Fruit fly (Drosophila melanogaster) whole organism, embryonic: ENCODE data around the gene PDCD-5.

ENCODE experiments used
- Ada2b ChIP-seq: fragments of 200-800 bp; sonication (Bioruptor generic); IDR thresholded peaks from 2 replicates; pipeline ENCODE4 v1.3.6; 2022; ENCODE audit warnings: missing biosample characterization, missing genetic modification characterization
- Awh ChIP-seq: fragments of 200-800 bp; sonication (Bioruptor generic); IDR thresholded peaks from 2 replicates; pipeline ENCODE4, ENCODE4 v1.3.6; 2022; ENCODE audit warnings: missing biosample characterization, missing genetic modification characterization
- C15 ChIP-seq: fragments of 200-800 bp; sonication (Bioruptor generic); IDR thresholded peaks from 3 replicates; pipeline ENCODE4 v1.3.6; 2022; ENCODE audit warnings: missing biosample characterization, missing genetic modification characterization
- CG10565 ChIP-seq: fragments of 200-800 bp; sonication (Bioruptor generic); optimal IDR thresholded peaks from 3 replicates; lab custom pipeline; 2016; ENCODE audit warnings: missing biosample characterization, mild to moderate bottlenecking, missing genetic modification characterization
- CG11247 ChIP-seq: fragments of 200-800 bp; sonication (Bioruptor generic); IDR thresholded peaks from 2 replicates; pipeline ENCODE4 v1.3.6; 2022; ENCODE audit warnings: missing biosample characterization, missing genetic modification characterization
- CG11696 ChIP-seq: fragments of 200-800 bp; sonication (Bioruptor generic); IDR thresholded peaks from 2 replicates; pipeline ENCODE4 v1.3.6; 2022; ENCODE audit warnings: missing biosample characterization, missing genetic modification characterization
- CG12236 ChIP-seq: fragments of 200-800 bp; sonication (Bioruptor generic); optimal IDR thresholded peaks from 2 replicates; lab custom pipeline; 2016; ENCODE audit warnings: missing biosample characterization, missing genetic modification characterization
- CG12391 ChIP-seq: fragments of 200-800 bp; sonication (Bioruptor generic); optimal IDR thresholded peaks from 3 replicates; lab custom pipeline; 2018; ENCODE audit warnings: missing biosample characterization, mild to moderate bottlenecking, missing genetic modification characterization, moderate library complexity
- CG12769 ChIP-seq: fragments of 200-800 bp; sonication (Bioruptor generic); optimal IDR thresholded peaks from 2 replicates; lab custom pipeline; 2019; ENCODE audit warnings: missing biosample characterization, mild to moderate bottlenecking, missing genetic modification characterization, moderate library complexity
- CG13624 ChIP-seq: fragments of 200-800 bp; sonication (Bioruptor generic); optimal IDR thresholded peaks from 2 replicates; lab custom pipeline; 2016; ENCODE audit warnings: missing biosample characterization, missing genetic modification characterization
- CG14667 ChIP-seq: fragments of 200-800 bp; sonication (Bioruptor generic); IDR thresholded peaks from 2 replicates; pipeline ENCODE4 v1.3.6; 2022; ENCODE audit warnings: missing biosample characterization, missing genetic modification characterization
- CG16779 ChIP-seq: fragments of 200-800 bp; sonication (Bioruptor generic); IDR thresholded peaks from 2 replicates; pipeline ENCODE4 v1.3.6; 2022; ENCODE audit warnings: missing biosample characterization, missing genetic modification characterization
- CG33557 ChIP-seq: fragments of 200-800 bp; sonication (Bioruptor generic); optimal IDR thresholded peaks from 2 replicates; lab custom pipeline; 2019; ENCODE audit warnings: missing biosample characterization, mild to moderate bottlenecking, missing genetic modification characterization, moderate library complexity
- CG4360 ChIP-seq: fragments of 200-800 bp; sonication (Bioruptor generic); IDR thresholded peaks from 2 replicates; pipeline ENCODE4 v1.3.6; 2022; ENCODE audit warnings: missing biosample characterization, missing genetic modification characterization
- CG6791 ChIP-seq: fragments of 200-800 bp; sonication (Bioruptor generic); IDR thresholded peaks from 3 replicates; pipeline ENCODE4 v1.3.6; 2022; ENCODE audit warnings: missing biosample characterization, missing genetic modification characterization; ENCODE audit not compliant: partially characterized antibody
- CG7786 ChIP-seq: fragments of 200-800 bp; sonication (Bioruptor generic); optimal IDR thresholded peaks from 2 replicates; lab custom pipeline; 2016; ENCODE audit warnings: missing biosample characterization, missing genetic modification characterization
- CG8281 ChIP-seq: fragments of 200-800 bp; sonication (Bioruptor generic); optimal IDR thresholded peaks from 2 replicates; lab custom pipeline; 2018; ENCODE audit warnings: missing biosample characterization, mild to moderate bottlenecking, missing genetic modification characterization, moderate library complexity
- Chrac-16 ChIP-seq: fragments of 200-800 bp; sonication (Bioruptor generic); optimal IDR thresholded peaks from 3 replicates; lab custom pipeline; 2016; ENCODE audit warnings: missing biosample characterization, missing genetic modification characterization
- CoRest ChIP-seq: fragments of 200-800 bp; sonication (Bioruptor generic); optimal IDR thresholded peaks from 3 replicates; lab custom pipeline; 2018; ENCODE audit warnings: missing biosample characterization, mild to moderate bottlenecking, missing genetic modification characterization, moderate library complexity
- D19A ChIP-seq: fragments of 200-800 bp; optimal IDR thresholded peaks from 3 replicates; lab custom pipeline; 2019; ENCODE audit warnings: missing biosample characterization, mild to moderate bottlenecking, missing genetic modification characterization, moderate library complexity
- Deaf1 ChIP-seq: fragments of 200-800 bp; optimal IDR thresholded peaks from 3 replicates; lab custom pipeline; 2019; ENCODE audit warnings: missing biosample characterization, mild to moderate bottlenecking, missing genetic modification characterization, moderate library complexity
- Hr39 ChIP-seq: fragments of >200 bp; optimal IDR thresholded peaks from 2 replicates; lab custom pipeline; 2017
- Myb ChIP-seq: fragments of 200-800 bp; sonication (Bioruptor generic); optimal IDR thresholded peaks from 2 replicates; lab custom pipeline; 2016; ENCODE audit warnings: missing biosample characterization, missing genetic modification characterization
- Ptx1 ChIP-seq: fragments of 200-800 bp; sonication (Bioruptor generic); IDR thresholded peaks from 2 replicates; pipeline ENCODE4 v1.3.6; 2022; ENCODE audit warnings: missing biosample characterization, missing genetic modification characterization
- Side ChIP-seq: fragments of 200-800 bp; sonication (Bioruptor generic); optimal IDR thresholded peaks from 2 replicates; lab custom pipeline; 2016; ENCODE audit warnings: missing biosample characterization, missing genetic modification characterization
- Tbp ChIP-seq: fragments of >200 bp; optimal IDR thresholded peaks from 2 replicates; lab custom pipeline; 2018; ENCODE audit warnings: missing biosample characterization, missing genetic modification characterization
- Xrp1 ChIP-seq: fragments of 200-800 bp; sonication (Bioruptor generic); IDR thresholded peaks from 2 replicates; pipeline ENCODE4 v1.3.6; 2022; ENCODE audit warnings: missing biosample characterization, missing genetic modification characterization
- amos ChIP-seq: fragments of 200-800 bp; sonication (Bioruptor generic); IDR thresholded peaks from 2 replicates; pipeline ENCODE4 v1.3.6; 2022; ENCODE audit warnings: missing biosample characterization, missing genetic modification characterization; ENCODE audit not compliant: partially characterized antibody
- ash1 ChIP-seq: fragments of 200-800 bp; sonication (Bioruptor generic); optimal IDR thresholded peaks from 2 replicates; lab custom pipeline; 2018; ENCODE audit warnings: missing biosample characterization, mild to moderate bottlenecking, missing genetic modification characterization
- az2 ChIP-seq: fragments of 200-800 bp; sonication (Bioruptor generic); optimal IDR thresholded peaks from 3 replicates; lab custom pipeline; 2016; ENCODE audit warnings: missing biosample characterization, missing genetic modification characterization
- disco-r ChIP-seq: fragments of 200-800 bp; sonication (Bioruptor generic); optimal IDR thresholded peaks from 2 replicates; lab custom pipeline; 2016; ENCODE audit warnings: missing biosample characterization, missing genetic modification characterization
- fd3F ChIP-seq: fragments of 200-800 bp; sonication (Bioruptor generic); optimal IDR thresholded peaks from 2 replicates; lab custom pipeline; 2018; ENCODE audit warnings: missing biosample characterization, mild to moderate bottlenecking, missing genetic modification characterization, moderate library complexity
- fd64A ChIP-seq: fragments of 200-800 bp; sonication (Bioruptor generic); optimal IDR thresholded peaks from 3 replicates; lab custom pipeline; 2018; ENCODE audit warnings: missing biosample characterization, mild to moderate bottlenecking, missing genetic modification characterization
- ind ChIP-seq: fragments of 200-800 bp; sonication (Bioruptor generic); optimal IDR thresholded peaks from 3 replicates; lab custom pipeline; 2016; ENCODE audit warnings: missing biosample characterization, missing genetic modification characterization
- lola ChIP-seq, 3 experiments: fragments of >200 bp in 2 of 3; fragments of 200-800 bp in 1 of 3; sonication (Bioruptor generic) in 1 of 3; optimal IDR thresholded peaks; 2 replicates each; lab custom pipeline; 2017 to 2019; ENCODE audit warnings: missing biosample characterization in 3 of 3, missing genetic modification characterization in 3 of 3, mild to moderate bottlenecking in 1 of 3, moderate library complexity in 1 of 3
- lov ChIP-seq, 2 experiments: fragments of 200-800 bp in 1 of 2; fragments of >200 bp in 1 of 2; sonication (Bioruptor generic) in 1 of 2; IDR thresholded peaks in 1 of 2; optimal IDR thresholded peaks in 1 of 2; 2 replicates in 1 of 2; 3 replicates in 1 of 2; pipeline versions ENCODE4 v1.3.6 to Lab custom; 2017 to 2022; ENCODE audit warnings: missing biosample characterization in 1 of 2, missing genetic modification characterization in 1 of 2
- mld ChIP-seq: fragments of 200-800 bp; sonication (Bioruptor generic); IDR thresholded peaks from 3 replicates; pipeline ENCODE4 v1.3.6; 2022; ENCODE audit warnings: missing biosample characterization, missing genetic modification characterization; ENCODE audit not compliant: partially characterized antibody
- odd ChIP-seq: fragments of 200-800 bp; sonication (Bioruptor generic); optimal IDR thresholded peaks from 2 replicates; lab custom pipeline; 2017; ENCODE audit warnings: missing biosample characterization, mild to moderate bottlenecking, missing genetic modification characterization
- otp ChIP-seq: fragments of 200-800 bp; sonication (Bioruptor generic); IDR thresholded peaks from 3 replicates; pipeline ENCODE4, ENCODE4 v1.3.6; 2022; ENCODE audit warnings: missing biosample characterization, missing genetic modification characterization
- pfk ChIP-seq: fragments of 200-800 bp; sonication (Bioruptor generic); optimal IDR thresholded peaks from 2 replicates; lab custom pipeline; 2018; ENCODE audit warnings: missing biosample characterization, mild to moderate bottlenecking, missing genetic modification characterization, moderate library complexity
- pros ChIP-seq: fragments of 200-800 bp; sonication (Bioruptor generic); optimal IDR thresholded peaks from 3 replicates; lab custom pipeline; 2019; ENCODE audit warnings: missing biosample characterization, mild to moderate bottlenecking, missing genetic modification characterization, moderate library complexity
- salm ChIP-seq: fragments of 200-800 bp; sonication (Bioruptor generic); optimal IDR thresholded peaks from 2 replicates; lab custom pipeline; 2018; ENCODE audit warnings: missing biosample characterization, mild to moderate bottlenecking, missing genetic modification characterization
- schlank ChIP-seq: fragments of 200-800 bp; sonication (Bioruptor generic); optimal IDR thresholded peaks from 2 replicates; lab custom pipeline; 2018; ENCODE audit warnings: missing biosample characterization, mild to moderate bottlenecking, missing genetic modification characterization
- seq ChIP-seq: fragments of 200-800 bp; sonication (Bioruptor generic); IDR thresholded peaks from 2 replicates; pipeline ENCODE4 v1.3.6; 2022; ENCODE audit warnings: missing biosample characterization, missing genetic modification characterization
- sob ChIP-seq: fragments of 200-800 bp; sonication (Bioruptor generic); IDR thresholded peaks from 2 replicates; pipeline ENCODE4 v1.3.6; 2022; ENCODE audit warnings: missing biosample characterization, missing genetic modification characterization
- twi ChIP-seq: fragments of 200-800 bp; optimal IDR thresholded peaks from 2 replicates; lab custom pipeline; 2019; ENCODE audit warnings: missing biosample characterization, mild to moderate bottlenecking, missing genetic modification characterization, moderate library complexity
- unpg ChIP-seq: fragments of 200-800 bp; sonication (Bioruptor generic); optimal IDR thresholded peaks from 3 replicates; lab custom pipeline; 2018; ENCODE audit warnings: missing biosample characterization, mild to moderate bottlenecking, missing genetic modification characterization, moderate library complexity
- vvl ChIP-seq: fragments of 200-800 bp; sonication (Bioruptor generic); IDR thresholded peaks from 2 replicates; pipeline ENCODE4 v1.3.6; 2022; ENCODE audit warnings: missing biosample characterization, missing genetic modification characterization
- wdn ChIP-seq: fragments of 200-800 bp; sonication (Bioruptor generic); IDR thresholded peaks from 2 replicates; pipeline ENCODE4 v1.3.6; 2022; ENCODE audit warnings: missing biosample characterization, missing genetic modification characterization
- zf30C ChIP-seq: fragments of 200-800 bp; sonication (Bioruptor generic); optimal IDR thresholded peaks from 3 replicates; lab custom pipeline; 2018; ENCODE audit warnings: missing biosample characterization, mild to moderate bottlenecking, missing genetic modification characterization
- zfh2 ChIP-seq: fragments of 200-800 bp; sonication (Bioruptor generic); optimal IDR thresholded peaks from 2 replicates; lab custom pipeline; 2016; ENCODE audit warnings: missing biosample characterization, missing genetic modification characterization

Gene PDCD-5

DNA sequence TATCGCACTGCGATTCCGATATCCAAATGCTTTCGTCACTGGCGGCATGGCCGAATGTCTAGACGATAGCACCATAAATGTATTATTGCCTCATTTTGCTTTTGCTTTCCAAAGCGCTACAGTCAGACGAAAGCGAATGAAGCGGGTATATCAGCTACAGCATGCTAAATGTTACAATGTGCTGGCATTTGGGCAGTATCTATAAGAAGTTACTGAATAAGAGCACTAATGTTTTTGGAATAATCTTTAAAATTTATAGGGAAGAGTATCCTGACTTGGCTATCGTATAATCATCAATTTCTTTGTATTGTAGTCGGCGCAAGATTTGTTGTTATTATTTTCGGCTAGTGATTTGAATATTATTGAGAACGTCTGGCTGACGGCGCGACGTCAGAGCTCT is 28.6 kb downstream of the PDCD-5 start (continued):
- TF ChIP-seq az2, result peak; percentile 66
- no peak for TF ChIP-seq pros (GFP tag; lab: Kevin White, UChicago)
- peak; percentile 59 for TF ChIP-seq CG12391 (tag; lab: Kevin White, UChicago)
- TF ChIP-seq sob (GFP tag; lab: Robert Waterston, UW), result peak; percentile 90
- peak; percentile 81 for TF ChIP-seq unpg (GFP tag; lab: Kevin White, UChicago)
- TF ChIP-seq twi (tag; lab: Kevin White, UChicago), result no peak
- peak; percentile 72 for TF ChIP-seq Myb (GFP tag; lab: Kevin White, UChicago)
- TF ChIP-seq ash1 (GFP tag; lab: Kevin White, UChicago), result peak; percentile 26
- peak; percentile 88 for TF ChIP-seq CG13624 (GFP tag; lab: Kevin White, UChicago)
- peak; percentile 45; the same call in 1 of the 3 replicates for TF ChIP-seq C15
- no peak for TF ChIP-seq CG12236 (GFP tag; lab: Kevin White, UChicago)
- TF ChIP-seq fd64A (GFP tag; lab: Kevin White, UChicago), result no peak
- peak; percentile 81 for TF ChIP-seq wdn (GFP tag; lab: Robert Waterston, UW)
- peak; percentile 73 for TF ChIP-seq Awh (GFP tag; lab: Robert Waterston, UW)
- peak; percentile 61; the same call in 1 of the 3 replicates for TF ChIP-seq otp (GFP tag; lab: Robert Waterston, UW)
- TF ChIP-seq CG14667, result peak; percentile 72
- TF ChIP-seq mld (GFP tag; lab: Robert Waterston, UW), result no peak
- TF ChIP-seq CG4360, result no peak
- TF ChIP-seq disco-r, result peak; percentile 59
- no peak for TF ChIP-seq zf30C (GFP tag; lab: Kevin White, UChicago)
- peak; percentile 58 for TF ChIP-seq schlank (tag; lab: Kevin White, UChicago)
- TF ChIP-seq CG11696, result peak; percentile 75
- no peak for TF ChIP-seq CG6791
- peak; percentile 46 for TF ChIP-seq salm (tag; lab: Kevin White, UChicago)
- TF ChIP-seq vvl (GFP tag; lab: Robert Waterston, UW), result peak; percentile 92; the same call in 1 of the 2 replicates
- peak; percentile 86 for TF ChIP-seq ind (GFP tag; lab: Kevin White, UChicago)
- TF ChIP-seq CG33557 (GFP tag; lab: Kevin White, UChicago), result no peak
- TF ChIP-seq Ada2b (GFP tag; lab: Robert Waterston, UW), result peak; percentile 87
- TF ChIP-seq CG7786 (GFP tag; lab: Kevin White, UChicago), result peak; percentile 78
- no peak for TF ChIP-seq CG10565 (GFP tag; lab: Kevin White, UChicago)
- no peak for TF ChIP-seq pfk (GFP tag; lab: Kevin White, UChicago)
- TF ChIP-seq Ptx1 (GFP tag; lab: Robert Waterston, UW), result peak; percentile 84
- peak; percentile 33 for TF ChIP-seq odd (GFP tag; lab: Kevin White, UChicago)
- TF ChIP-seq Side (GFP tag; lab: Kevin White, UChicago), result peak; percentile 64
- TF ChIP-seq lov (optimal IDR thresholded peaks at IDR 0.05; lab: Kevin White, UChicago), result no peak
- TF ChIP-seq lov (GFP tag; IDR thresholded peaks at IDR 0.05; lab: Robert Waterston, UW), result no peak; the same call in 2 of the 3 replicates
- TF ChIP-seq Chrac-16 (GFP tag; lab: Kevin White, UChicago), result peak; percentile 61
- TF ChIP-seq Deaf1 (tag; lab: Kevin White, UChicago), result peak; percentile 59
- TF ChIP-seq amos (GFP tag; lab: Robert Waterston, UW), result no peak
- TF ChIP-seq CoRest, result peak; percentile 78
- TF ChIP-seq zfh2, result peak; percentile 81
- TF ChIP-seq Hr39 (lab: Kevin White, UChicago), result no peak
- peak; percentile 79 for TF ChIP-seq Xrp1 (GFP tag; lab: Robert Waterston, UW)
- TF ChIP-seq D19A (tag; lab: Kevin White, UChicago), result peak; percentile 91
- TF ChIP-seq lola (GFP tag; optimal IDR thresholded peaks at IDR 0.05; lab: Kevin White, UChicago), result no peak
- peak; percentile 65 for TF ChIP-seq seq (GFP tag; lab: Robert Waterston, UW)
- TF ChIP-seq CG12769 (tag; lab: Kevin White, UChicago), result peak; percentile 91
- TF ChIP-seq CG16779 (GFP tag; lab: Robert Waterston, UW), result peak; percentile 87
- no peak for TF ChIP-seq Tbp
- peak; percentile 82 for TF ChIP-seq fd3F
- no peak; the same call in 1 of the 2 replicates for TF ChIP-seq CG11247 (GFP tag; lab: Robert Waterston, UW)
- TF ChIP-seq CG8281 (tag; lab: Kevin White, UChicago), result peak; percentile 59
